Fruit fly (Drosophila melanogaster) Kc167 (cell line): ENCODE results near the gene Ir94e.

Source experiments
- Myc ChIP-seq: fragments of >200 bp; optimal IDR thresholded peaks from 2 replicates; lab custom pipeline; 2017; ENCODE audit warnings: missing external identifiers
- Sin3A ChIP-seq: fragments of >200 bp; optimal IDR thresholded peaks from 2 replicates; lab custom pipeline; 2018; ENCODE audit warnings: missing external identifiers
- h ChIP-seq: fragments of >200 bp; optimal IDR thresholded peaks from 3 replicates; lab custom pipeline; 2018; ENCODE audit warnings: missing external identifiers
- insv ChIP-seq: fragments of >200 bp; optimal IDR thresholded peaks from 3 replicates; lab custom pipeline; 2018; ENCODE audit warnings: missing external identifiers
- psq ChIP-seq: fragments of >200 bp; optimal IDR thresholded peaks from 2 replicates; lab custom pipeline; 2017; ENCODE audit warnings: missing external identifiers
- ttk ChIP-seq: sonication (Bioruptor generic); optimal IDR thresholded peaks from 2 replicates; lab custom pipeline; 2017; ENCODE audit warnings: missing external identifiers

The Ir94e gene

DNA sequence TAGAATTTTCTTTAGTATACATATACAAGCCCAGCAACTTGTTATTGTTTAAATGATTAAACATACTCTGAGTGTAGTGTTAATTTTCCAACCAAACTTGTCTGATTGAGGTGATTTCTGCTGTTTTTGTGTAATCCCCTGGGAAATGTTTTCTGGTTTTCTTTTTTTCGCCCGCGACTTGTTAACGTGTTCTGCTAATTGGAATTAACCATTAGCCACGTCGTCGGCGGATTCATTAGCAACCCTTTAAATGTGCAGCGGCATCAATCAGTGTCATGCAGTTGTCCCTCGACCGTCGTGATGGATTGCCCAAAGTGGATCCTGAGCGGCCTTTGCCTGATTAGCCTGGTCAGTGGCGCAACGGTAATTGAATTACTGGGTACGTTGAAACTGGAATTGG lies at the start of gene Ir94e:
Gene Ir94e, plus strand, starts transcription at position 301 of the 400 bp plus-strand sequence.
- no peak for TF ChIP-seq psq (lab: Kevin White, UChicago)
- TF ChIP-seq h (lab: Kevin White, UChicago): no peak
- no peak for TF ChIP-seq insv
- TF ChIP-seq Myc (lab: Kevin White, UChicago): no peak
- TF ChIP-seq Sin3A (lab: Kevin White, UChicago): no peak
- TF ChIP-seq ttk (lab: Kevin White, UChicago): no peak

DNA sequence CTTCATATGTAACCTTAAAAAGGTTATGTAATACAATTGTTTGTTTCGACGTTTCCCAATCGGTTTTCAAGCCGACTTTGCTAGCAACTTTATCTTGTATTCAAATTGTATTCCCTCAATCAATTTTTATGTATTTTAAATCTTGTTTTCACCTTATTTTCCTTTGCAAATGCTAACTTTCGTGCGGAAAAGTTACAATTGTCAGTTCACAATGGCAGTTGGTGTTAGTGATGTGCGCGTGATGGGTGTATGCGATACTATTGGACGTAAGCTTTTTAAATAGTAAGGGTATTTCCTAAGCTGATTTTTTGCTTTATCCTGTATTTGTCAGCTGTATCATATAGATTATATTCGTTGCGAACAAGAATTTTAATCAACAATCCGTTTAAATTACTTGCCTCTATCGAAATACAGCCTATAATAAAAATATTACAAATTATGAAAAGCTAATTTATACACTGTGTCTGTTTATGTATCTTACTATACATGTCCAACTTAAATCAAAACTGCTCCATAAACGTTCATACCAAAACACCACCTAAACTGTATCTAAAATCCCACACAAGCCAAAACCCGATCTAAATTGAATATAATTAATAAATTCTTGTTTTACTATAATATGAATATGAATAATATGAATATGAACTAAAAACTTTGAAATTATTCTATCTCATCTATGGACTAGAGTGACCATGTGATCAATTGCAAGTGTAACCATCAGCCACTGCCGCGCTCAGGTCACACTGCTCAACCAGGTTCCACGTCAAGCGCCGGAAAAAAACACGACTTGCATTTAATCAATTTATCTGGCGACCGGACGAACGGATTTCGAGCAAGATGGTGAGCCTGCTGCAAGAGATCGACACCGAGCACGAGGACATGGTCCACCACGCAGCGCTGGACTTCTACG lies 49.2 kb upstream of the Ir94e start, which contains the start of the genes ATPsynCF6 and Sec13:
Gene ATPsynCF6, minus strand, starts transcription at position 236 of the 910 bp plus-strand sequence.
Gene Sec13, plus strand, starts transcription at position 450 of the 910 bp plus-strand sequence.
- TF ChIP-seq psq (lab: Kevin White, UChicago) (no peak), Sin3A (lab: Kevin White, UChicago) (no peak), insv (no peak), Myc (lab: Kevin White, UChicago) (no peak), ttk (lab: Kevin White, UChicago) (no peak), h (lab: Kevin White, UChicago) (no peak)

DNA sequence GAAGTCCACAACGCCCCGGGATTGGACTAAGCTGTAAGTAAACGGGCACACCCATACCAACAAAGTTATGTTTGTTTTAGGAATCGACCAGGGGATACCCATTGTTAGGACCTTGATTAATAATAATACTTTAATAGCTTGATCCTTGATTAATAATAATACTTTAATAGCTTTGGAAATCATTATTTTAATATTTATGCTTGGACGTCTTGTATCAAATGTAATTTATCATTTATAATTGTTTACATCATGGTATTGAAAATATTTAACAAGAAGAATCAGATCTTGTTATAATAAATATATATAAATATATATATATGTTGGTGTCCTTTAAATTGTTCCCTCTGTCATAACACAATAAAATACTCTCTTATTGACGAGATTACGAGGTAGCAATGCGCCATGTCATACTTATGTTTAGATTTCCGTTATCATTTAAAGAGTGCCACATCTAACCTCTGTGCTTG lies 48.4 kb upstream of the Ir94e start:
- TF ChIP-seq psq (lab: Kevin White, UChicago) (no peak), Myc (lab: Kevin White, UChicago) (no peak), insv (no peak), Sin3A (lab: Kevin White, UChicago) (no peak), h (lab: Kevin White, UChicago) (no peak), ttk (lab: Kevin White, UChicago) (no peak)

dm6 chr3R:23358565-23359138 lies 46.7 kb upstream of the Ir94e start, which contains the start of gene RpS3:
TSS of gene RpS3 (plus strand) at chr3R:23358812.
- no peak for TF ChIP-seq Sin3A (lab: Kevin White, UChicago)
- no peak for TF ChIP-seq Myc (lab: Kevin White, UChicago)
- TF ChIP-seq psq (lab: Kevin White, UChicago): no peak
- TF ChIP-seq ttk (lab: Kevin White, UChicago): no peak
- no peak for TF ChIP-seq insv
- no peak for TF ChIP-seq h (lab: Kevin White, UChicago)

DNA sequence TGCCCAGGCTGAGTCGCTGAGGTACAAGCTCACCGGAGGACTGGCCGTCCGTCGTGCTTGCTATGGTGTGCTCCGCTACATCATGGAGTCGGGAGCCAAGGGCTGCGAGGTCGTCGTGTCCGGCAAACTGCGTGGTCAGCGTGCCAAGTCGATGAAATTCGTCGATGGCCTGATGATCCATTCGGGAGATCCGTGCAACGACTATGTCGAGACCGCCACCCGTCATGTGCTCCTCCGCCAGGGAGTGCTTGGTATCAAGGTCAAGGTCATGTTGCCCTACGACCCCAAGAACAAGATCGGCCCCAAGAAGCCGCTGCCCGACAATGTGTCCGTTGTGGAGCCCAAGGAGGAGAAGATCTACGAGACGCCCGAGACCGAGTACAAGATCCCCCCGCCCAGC lies 45.9 kb upstream of the Ir94e start:
- no peak for TF ChIP-seq Myc (lab: Kevin White, UChicago)
- TF ChIP-seq Sin3A (lab: Kevin White, UChicago): no peak
- no peak for TF ChIP-seq ttk (lab: Kevin White, UChicago)
- TF ChIP-seq h (lab: Kevin White, UChicago): no peak
- TF ChIP-seq insv: no peak

- TF ChIP-seq ttk (lab: Kevin White, UChicago) (no peak), insv (no peak), psq (lab: Kevin White, UChicago) (no peak), Myc (lab: Kevin White, UChicago) (no peak), h (lab: Kevin White, UChicago) (no peak), Sin3A (lab: Kevin White, UChicago) (no peak)
Observed at dm6 chr3R:23360356-23360755, 45.0 kb upstream of the Ir94e start.

DNA sequence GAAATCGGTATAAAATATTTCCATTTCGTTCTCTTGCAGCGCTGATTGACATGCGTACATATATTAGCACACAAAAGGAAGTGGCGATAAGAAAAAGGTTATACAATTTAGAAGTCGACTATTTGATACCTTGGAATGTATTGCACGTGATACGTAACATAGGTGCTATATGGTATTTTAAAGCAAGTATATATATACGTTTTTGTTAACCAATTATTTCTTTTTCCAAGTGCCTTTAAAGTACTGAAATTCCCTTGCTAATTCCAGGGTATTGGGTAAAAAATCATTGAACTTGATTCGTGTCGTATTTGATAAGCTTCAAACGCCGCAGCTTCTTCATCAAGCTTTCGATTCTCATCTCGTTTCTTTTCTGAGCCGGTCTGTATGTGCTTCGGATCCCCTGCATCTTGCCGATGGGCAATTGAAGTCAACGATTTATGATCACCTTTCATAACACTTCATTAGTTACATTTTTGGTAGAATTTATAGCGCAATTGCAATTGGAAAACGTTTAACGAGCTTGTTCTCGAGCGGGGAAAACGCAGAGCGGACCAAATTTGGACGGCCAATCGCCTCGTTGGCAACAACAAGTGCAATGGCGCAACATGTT lies 41.7 kb upstream of the Ir94e start, which contains the start of gene CG4408:
Gene CG4408, minus strand, starts transcription at position 60 of the 610 bp plus-strand sequence.
- TF ChIP-seq Sin3A (lab: Kevin White, UChicago) (no peak), h (lab: Kevin White, UChicago) (no peak), ttk (lab: Kevin White, UChicago) (no peak), insv (no peak), Myc (lab: Kevin White, UChicago) (no peak), psq (lab: Kevin White, UChicago) (no peak)

dm6 chr3R:23365028-23365427 lies 40.3 kb upstream of the Ir94e start:
- TF ChIP-seq ttk (lab: Kevin White, UChicago) (no peak), psq (lab: Kevin White, UChicago) (no peak), h (lab: Kevin White, UChicago) (no peak), Sin3A (lab: Kevin White, UChicago) (no peak), Myc (lab: Kevin White, UChicago) (no peak), insv (no peak)

- TF ChIP-seq psq (lab: Kevin White, UChicago): no peak
- TF ChIP-seq Sin3A (lab: Kevin White, UChicago): no peak
- TF ChIP-seq ttk (lab: Kevin White, UChicago): no peak
Observed at dm6 chr3R:23367540-23367939, 37.8 kb upstream of the Ir94e start.

dm6 chr3R:23368235-23368634 lies 37.1 kb upstream of the Ir94e start:
- no peak for TF ChIP-seq ttk (lab: Kevin White, UChicago)
- no peak for TF ChIP-seq insv
- TF ChIP-seq Myc (lab: Kevin White, UChicago): no peak
- TF ChIP-seq h (lab: Kevin White, UChicago): no peak

- TF ChIP-seq psq (lab: Kevin White, UChicago) (no peak), insv (no peak), Sin3A (lab: Kevin White, UChicago) (no peak), ttk (lab: Kevin White, UChicago) (no peak), h (lab: Kevin White, UChicago) (no peak), Myc (lab: Kevin White, UChicago) (no peak)
Observed at dm6 chr3R:23372624-23373023, 32.7 kb upstream of the Ir94e start, which contains the start of gene CG42827. TSS of gene CG42827 (plus strand) at chr3R:23372924.
